Worm (Caenorhabditis elegans) whole organism, L3 larva: Measurements from ENCODE around the gene asg-2.

Source experiments
- R02D3.7 ChIP-seq: fragments of 150-350 bp; optimal IDR thresholded peaks from 2 replicates; lab custom pipeline; 2014; ENCODE audit warnings: missing biosample characterization, missing genetic modification characterization
- ZK546.5 ChIP-seq: sonication (generic microtip); optimal IDR thresholded peaks from 2 replicates; lab custom pipeline; 2017; ENCODE audit warnings: missing biosample characterization, missing genetic modification characterization
- ama-1 ChIP-seq: fragments of 150-350 bp; optimal IDR thresholded peaks from 2 replicates; lab custom pipeline; 2018
- ceh-16 ChIP-seq: sonication (generic microtip); optimal IDR thresholded peaks from 2 replicates; lab custom pipeline; 2017; ENCODE audit warnings: missing biosample characterization, missing genetic modification characterization
- ceh-28 ChIP-seq: fragments of 150-350 bp; optimal IDR thresholded peaks from 2 replicates; lab custom pipeline; 2014; ENCODE audit warnings: missing biosample characterization, missing genetic modification reagents, missing genetic modification characterization
- ceh-82 ChIP-seq: fragments of 150-350 bp; optimal IDR thresholded peaks from 2 replicates; lab custom pipeline; 2014; ENCODE audit warnings: missing biosample characterization, missing genetic modification characterization
- egl-27 ChIP-seq: sonication (generic microtip); optimal IDR thresholded peaks from 4 replicates; lab custom pipeline; 2017; ENCODE audit warnings: missing biosample characterization, missing genetic modification reagents, missing genetic modification characterization
- egl-5 ChIP-seq: fragments of 150-350 bp; optimal IDR thresholded peaks from 2 replicates; lab custom pipeline; 2017; ENCODE audit warnings: missing biosample characterization, missing genetic modification reagents, missing genetic modification characterization, inconsistent platforms
- elt-1 ChIP-seq: fragments of 150-350 bp; optimal IDR thresholded peaks from 2 replicates; lab custom pipeline; 2014; ENCODE audit warnings: missing biosample characterization, missing genetic modification characterization
- elt-2 ChIP-seq: sonication (generic microtip); optimal IDR thresholded peaks from 2 replicates; lab custom pipeline; 2016; ENCODE audit warnings: missing genetic modification reagents, mild to moderate bottlenecking, missing genetic modification characterization, missing compliant biosample characterization
- elt-3 ChIP-seq, 3 experiments: fragments of 150-350 bp in 1 of 3; sonication (generic microtip) in 2 of 3; optimal IDR thresholded peaks; 2 replicates in 2 of 3; 4 replicates in 1 of 3; lab custom pipeline; 2014 to 2017; ENCODE audit warnings: missing biosample characterization in 3 of 3, missing genetic modification characterization in 3 of 3
- eor-1 ChIP-seq, 2 experiments: fragments of 150-350 bp; optimal IDR thresholded peaks; 2 replicates each; lab custom pipeline; 2014 to 2018; ENCODE audit warnings: missing biosample characterization in 2 of 2, missing genetic modification characterization in 2 of 2
- fkh-10 ChIP-seq: sonication (generic microtip); optimal IDR thresholded peaks from 2 replicates; lab custom pipeline; 2017; ENCODE audit warnings: missing biosample characterization, missing genetic modification reagents, missing genetic modification characterization
- jun-1 ChIP-seq: fragments of 150-350 bp; optimal IDR thresholded peaks from 2 replicates; lab custom pipeline; 2014; ENCODE audit warnings: missing biosample characterization, missing genetic modification reagents, missing genetic modification characterization
- lin-39 ChIP-seq: fragments of 150-350 bp; optimal IDR thresholded peaks from 2 replicates; lab custom pipeline; 2018; ENCODE audit warnings: missing biosample characterization, missing genetic modification reagents, missing genetic modification characterization
- lsy-12 ChIP-seq: sonication (generic microtip); optimal IDR thresholded peaks from 2 replicates; lab custom pipeline; 2016; ENCODE audit warnings: mild to moderate bottlenecking, missing genetic modification characterization, missing compliant biosample characterization
- mdl-1 ChIP-seq: fragments of 150-350 bp; optimal IDR thresholded peaks from 2 replicates; lab custom pipeline; 2014; ENCODE audit warnings: missing biosample characterization, missing genetic modification characterization
- mml-1 ChIP-seq: fragments of 150-350 bp; sonication (generic microtip); optimal IDR thresholded peaks from 3 replicates; lab custom pipeline; 2014; ENCODE audit warnings: missing biosample characterization, missing genetic modification characterization
- nfya-1 ChIP-seq: sonication (generic microtip); optimal IDR thresholded peaks from 2 replicates; lab custom pipeline; 2017; ENCODE audit warnings: missing genetic modification characterization, mild to moderate bottlenecking, missing compliant biosample characterization, antibody characterized with exemption, moderate library complexity; ENCODE audit not compliant: insufficient read depth
- nhr-11 ChIP-seq: fragments of 150-350 bp; optimal IDR thresholded peaks from 2 replicates; lab custom pipeline; 2014; ENCODE audit warnings: missing biosample characterization, missing genetic modification characterization
- nhr-12 ChIP-seq: fragments of 150-350 bp; optimal IDR thresholded peaks from 2 replicates; lab custom pipeline; 2014; ENCODE audit warnings: missing biosample characterization, missing genetic modification characterization
- nhr-23 ChIP-seq: fragments of 150-350 bp; optimal IDR thresholded peaks from 2 replicates; lab custom pipeline; 2014; ENCODE audit warnings: missing biosample characterization, missing genetic modification reagents, missing genetic modification characterization
- nhr-237 ChIP-seq: fragments of 150-350 bp; optimal IDR thresholded peaks from 2 replicates; lab custom pipeline; 2014; ENCODE audit warnings: missing biosample characterization, missing genetic modification characterization
- nhr-25 ChIP-seq: sonication (generic microtip); optimal IDR thresholded peaks from 2 replicates; lab custom pipeline; 2017; ENCODE audit warnings: missing biosample characterization, missing genetic modification characterization
- nhr-43 ChIP-seq: sonication (generic microtip); optimal IDR thresholded peaks from 2 replicates; lab custom pipeline; 2016; ENCODE audit warnings: mild to moderate bottlenecking, missing genetic modification characterization, missing compliant biosample characterization; ENCODE audit not compliant: poor library complexity, severe bottlenecking
- nhr-76 ChIP-seq: fragments of 150-350 bp; sonication (generic microtip); optimal IDR thresholded peaks from 5 replicates; lab custom pipeline; 2014; ENCODE audit warnings: missing biosample characterization, missing genetic modification characterization
- nhr-77 ChIP-seq: fragments of 150-350 bp; optimal IDR thresholded peaks from 2 replicates; lab custom pipeline; 2014; ENCODE audit warnings: missing biosample characterization, missing genetic modification characterization
- pha-4 ChIP-seq: fragments of 150-350 bp; optimal IDR thresholded peaks from 2 replicates; lab custom pipeline; 2014; ENCODE audit warnings: missing biosample characterization, missing genetic modification reagents, missing genetic modification characterization
- pqm-1 ChIP-seq: fragments of 150-350 bp; optimal IDR thresholded peaks from 2 replicates; lab custom pipeline; 2017; ENCODE audit warnings: missing biosample characterization, missing genetic modification characterization, inconsistent platforms
- snpc-4 ChIP-seq: fragments of 150-350 bp; optimal IDR thresholded peaks from 2 replicates; lab custom pipeline; 2014; ENCODE audit warnings: missing biosample characterization, missing genetic modification characterization
- unc-39 ChIP-seq: sonication (generic microtip); optimal IDR thresholded peaks from 4 replicates; lab custom pipeline; 2017; ENCODE audit warnings: missing biosample characterization, missing genetic modification characterization
- unc-62 ChIP-seq: fragments of 150-350 bp; sonication (generic microtip); optimal IDR thresholded peaks from 4 replicates; lab custom pipeline; 2014; ENCODE audit warnings: missing biosample characterization, missing genetic modification reagents, missing genetic modification characterization
- zag-1 ChIP-seq: fragments of 150-350 bp; optimal IDR thresholded peaks from 2 replicates; lab custom pipeline; 2014; ENCODE audit warnings: missing biosample characterization, missing genetic modification characterization
- ztf-11 ChIP-seq: fragments of 150-350 bp; optimal IDR thresholded peaks from 2 replicates; lab custom pipeline; 2014; ENCODE audit warnings: missing biosample characterization, missing genetic modification characterization
- ztf-4 ChIP-seq: fragments of 150-350 bp; optimal IDR thresholded peaks from 2 replicates; lab custom pipeline; 2014; ENCODE audit warnings: missing biosample characterization, missing genetic modification characterization

asg-2 gene

DNA sequence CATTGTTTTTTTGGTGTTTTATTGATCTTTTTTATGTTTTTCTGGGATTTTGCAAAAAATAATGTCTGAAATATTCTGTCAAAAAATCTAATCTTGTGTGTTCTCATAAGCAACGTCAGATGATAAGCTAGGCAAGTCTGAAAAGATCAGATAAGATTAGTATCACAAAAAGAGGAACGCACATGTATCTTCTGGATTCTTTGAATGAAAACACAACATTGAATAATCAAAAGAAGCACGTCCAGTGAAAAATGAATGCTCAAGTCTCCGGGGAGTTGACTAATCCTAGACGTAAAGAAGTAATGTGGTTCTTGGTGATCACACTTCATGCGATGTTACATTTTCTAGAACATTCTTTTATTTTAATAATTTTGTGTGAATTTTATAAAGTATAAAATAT, 35.6 kb upstream of the asg-2 start:
- TF ChIP-seq nhr-23 (tag; lab: Kevin White, UChicago) (no peak), elt-1 (tag; lab: Kevin White, UChicago) (peak; percentile 86)

- no peak for TF ChIP-seq ama-1
- no peak for TF ChIP-seq lin-39 (tag; lab: Kevin White, UChicago)
- no peak for TF ChIP-seq nhr-76
- no peak for TF ChIP-seq elt-1 (tag; lab: Kevin White, UChicago)
- no peak for TF ChIP-seq R02D3.7 (tag; lab: Kevin White, UChicago)
- TF ChIP-seq nhr-237 (tag; lab: Kevin White, UChicago), result no peak
- no peak for TF ChIP-seq fkh-10 (GFP tag; lab: Kevin White, UChicago)
- TF ChIP-seq mml-1 (tag; lab: Kevin White, UChicago), result no peak
- no peak for TF ChIP-seq zag-1 (tag; lab: Kevin White, UChicago)
These were observed 34.6 kb upstream of the asg-2 start, which contains the start of gene atg-2 for ce11 chrX:6806463-6806862. Gene atg-2 (plus strand): TSS chrX:6806763.

DNA sequence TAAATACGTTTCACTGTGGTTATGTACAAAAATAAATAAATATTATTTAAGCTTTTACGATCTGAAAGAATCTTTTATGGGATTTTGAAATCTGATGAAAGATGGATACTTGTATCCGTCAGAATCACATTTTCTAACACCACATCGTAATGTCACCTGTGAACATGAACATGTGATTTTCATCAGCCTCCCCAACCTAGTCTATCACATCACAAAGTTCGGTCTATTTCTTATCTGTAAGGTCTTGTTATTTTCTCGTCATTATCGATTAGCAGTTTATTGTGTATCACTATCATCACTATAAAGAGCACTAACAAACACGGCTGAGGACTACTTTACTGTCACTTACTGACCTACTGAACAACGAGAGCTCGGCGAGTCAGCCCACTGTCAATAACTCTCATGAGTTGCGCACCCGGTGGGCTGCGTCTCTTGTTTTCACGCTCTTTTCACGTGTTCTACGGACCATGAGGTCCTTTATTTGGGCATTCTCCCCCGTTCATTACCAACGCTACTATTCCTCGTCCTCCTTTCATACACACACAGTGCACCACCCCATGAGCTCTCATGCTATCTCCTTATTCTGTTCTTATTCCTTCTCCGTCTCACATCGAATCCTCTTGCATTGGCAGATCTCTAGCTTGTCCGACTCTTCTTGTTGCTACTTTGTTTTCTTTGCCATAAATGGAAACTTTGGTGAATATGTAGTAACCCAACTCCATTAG, 33.8 kb upstream of the asg-2 start:
- TF ChIP-seq nhr-43 (tag; lab: Kevin White, UChicago) (no peak), jun-1 (tag; lab: Kevin White, UChicago) (peak; percentile 16), elt-2 (peak; percentile 68), mml-1 (tag; lab: Kevin White, UChicago) (peak; percentile 49), ama-1 (peak; percentile 32), pqm-1 (tag; lab: Kevin White, UChicago) (peak; percentile 74), egl-27 (tag; lab: Kevin White, UChicago) (no peak), ceh-28 (tag; lab: Kevin White, UChicago) (peak; percentile 33)

ce11 chrX:6808239-6808638, 32.8 kb upstream of the asg-2 start:
- TF ChIP-seq nhr-77 (tag; lab: Kevin White, UChicago) (no peak), egl-5 (tag; lab: Kevin White, UChicago) (peak; percentile 33), nhr-11 (tag; lab: Kevin White, UChicago) (no peak), zag-1 (tag; lab: Kevin White, UChicago) (no peak), eor-1 (tag; optimal IDR thresholded peaks at IDR 0.05; lab: Kevin White, UChicago) (no peak), nfya-1 (peak; percentile 15), lin-39 (tag; lab: Kevin White, UChicago) (peak; percentile 38), elt-3 (tag; optimal IDR thresholded peaks at IDR 0.05; lab: Kevin White, UChicago) (no peak)

ce11 chrX:6808640-6809039, 32.4 kb upstream of the asg-2 start:
- peak; percentile 28 for TF ChIP-seq jun-1 (tag; lab: Kevin White, UChicago)
- TF ChIP-seq elt-2, result peak; percentile 73
- no peak for TF ChIP-seq nhr-11 (tag; lab: Kevin White, UChicago)
- peak; percentile 50 for TF ChIP-seq lsy-12 (tag; lab: Kevin White, UChicago)
- TF ChIP-seq snpc-4, result no peak
- TF ChIP-seq pha-4 (tag; lab: Kevin White, UChicago), result peak; percentile 76
- TF ChIP-seq nhr-25 (tag; lab: Kevin White, UChicago), result peak; percentile 49
- TF ChIP-seq pqm-1 (tag; lab: Kevin White, UChicago), result peak; percentile 10

- TF ChIP-seq ztf-4 (tag; lab: Kevin White, UChicago) (no peak), ZK546.5 (tag; lab: Kevin White, UChicago) (no peak), nhr-12 (no peak), nhr-11 (tag; lab: Kevin White, UChicago) (no peak), ceh-82 (no peak), snpc-4 (no peak), mdl-1 (no peak), lsy-12 (tag; lab: Kevin White, UChicago) (no peak), unc-39 (tag; lab: Kevin White, UChicago) (no peak), nhr-77 (tag; lab: Kevin White, UChicago) (no peak), ceh-16 (tag; lab: Kevin White, UChicago) (no peak), zag-1 (tag; lab: Kevin White, UChicago) (no peak), jun-1 (tag; lab: Kevin White, UChicago) (no peak), unc-62 (GFP tag; lab: Kevin White, UChicago) (no peak), R02D3.7 (tag; lab: Kevin White, UChicago) (no peak), lin-39 (tag; lab: Kevin White, UChicago) (no peak), ztf-11 (tag; lab: Kevin White, UChicago) (no peak)
These were observed 28.0 kb upstream of the asg-2 start for ce11 chrX:6813025-6813424.
